Fruit fly (Drosophila melanogaster) whole organism, embryonic: ENCODE measurements around the gene JMJD4.

Experiments used
- Adf1 ChIP-seq: fragments of 200-800 bp; sonication (Bioruptor generic); IDR thresholded peaks from 2 replicates; pipeline ENCODE4 v1.3.6; 2022; ENCODE audit warnings: missing biosample characterization, missing genetic modification characterization
- Atf6 ChIP-seq: fragments of 200-800 bp; sonication (Bioruptor generic); IDR thresholded peaks from 2 replicates; pipeline ENCODE4 v1.3.6; 2022; ENCODE audit warnings: missing biosample characterization, missing genetic modification characterization
- CG10543 ChIP-seq: fragments of 200-800 bp; sonication (Bioruptor generic); optimal IDR thresholded peaks from 3 replicates; lab custom pipeline; 2017; ENCODE audit warnings: missing biosample characterization, mild to moderate bottlenecking, missing genetic modification characterization, moderate library complexity
- CG10959 ChIP-seq: fragments of 200-800 bp; sonication (Bioruptor generic); IDR thresholded peaks from 2 replicates; pipeline ENCODE4 v1.3.6; 2022; ENCODE audit warnings: missing biosample characterization, missing genetic modification characterization
- CG11504 ChIP-seq: fragments of 200-800 bp; sonication (Bioruptor generic); optimal IDR thresholded peaks from 3 replicates; lab custom pipeline; 2019; ENCODE audit warnings: missing biosample characterization, mild to moderate bottlenecking, missing genetic modification characterization, moderate library complexity
- CG12155 ChIP-seq: fragments of 200-800 bp; sonication (Bioruptor generic); optimal IDR thresholded peaks from 3 replicates; lab custom pipeline; 2016; ENCODE audit warnings: missing biosample characterization, missing genetic modification characterization
- CG12659 ChIP-seq: fragments of 200-800 bp; sonication (Bioruptor generic); optimal IDR thresholded peaks from 3 replicates; lab custom pipeline; 2017; ENCODE audit warnings: mild to moderate bottlenecking, missing biosample characterization, missing genetic modification reagents, missing genetic modification characterization
- CG13287 ChIP-seq: fragments of 200-800 bp; sonication (Bioruptor generic); IDR thresholded peaks from 2 replicates; pipeline ENCODE4 v1.3.6; 2022; ENCODE audit warnings: missing biosample characterization, missing genetic modification characterization; ENCODE audit not compliant: partially characterized antibody
- CG14860 ChIP-seq: fragments of 200-800 bp; sonication (Bioruptor generic); IDR thresholded peaks from 3 replicates; pipeline ENCODE4 v1.3.6; 2022; ENCODE audit warnings: missing biosample characterization, missing genetic modification characterization; ENCODE audit not compliant: partially characterized antibody
- CG17186 ChIP-seq: fragments of 200-800 bp; sonication (Bioruptor generic); optimal IDR thresholded peaks from 3 replicates; lab custom pipeline; 2017; ENCODE audit warnings: missing biosample characterization, missing genetic modification reagents, missing genetic modification characterization
- CG2202 ChIP-seq: fragments of 200-800 bp; sonication (Bioruptor generic); optimal IDR thresholded peaks from 2 replicates; lab custom pipeline; 2018; ENCODE audit warnings: missing biosample characterization, mild to moderate bottlenecking, missing genetic modification characterization
- CG2889 ChIP-seq: fragments of 200-800 bp; sonication (Bioruptor generic); IDR thresholded peaks from 3 replicates; pipeline ENCODE4 v1.3.6; 2022; ENCODE audit warnings: missing biosample characterization, missing genetic modification characterization
- CG4404 ChIP-seq: fragments of 200-800 bp; sonication (Bioruptor generic); IDR thresholded peaks from 2 replicates; pipeline ENCODE4 v1.3.6; 2022; ENCODE audit warnings: missing biosample characterization, missing genetic modification characterization
- CG4424 ChIP-seq: fragments of 200-800 bp; sonication (Bioruptor generic); optimal IDR thresholded peaks from 3 replicates; lab custom pipeline; 2016; ENCODE audit warnings: missing biosample characterization, missing genetic modification characterization
- CG4617 ChIP-seq: fragments of 200-800 bp; sonication (Bioruptor generic); optimal IDR thresholded peaks from 3 replicates; lab custom pipeline; 2016; ENCODE audit warnings: missing biosample characterization, missing genetic modification characterization, borderline replicate concordance
- CG6654 ChIP-seq: fragments of 200-800 bp; sonication (Bioruptor generic); optimal IDR thresholded peaks from 2 replicates; lab custom pipeline; 2017; ENCODE audit warnings: missing biosample characterization, mild to moderate bottlenecking, missing genetic modification characterization
- CG6689 ChIP-seq: fragments of 200-800 bp; sonication (Bioruptor generic); IDR thresholded peaks from 2 replicates; pipeline ENCODE4 v1.3.6; 2022; ENCODE audit warnings: missing biosample characterization, missing genetic modification characterization
- CG6791 ChIP-seq: fragments of 200-800 bp; sonication (Bioruptor generic); IDR thresholded peaks from 3 replicates; pipeline ENCODE4 v1.3.6; 2022; ENCODE audit warnings: missing biosample characterization, missing genetic modification characterization; ENCODE audit not compliant: partially characterized antibody
- CG7556 ChIP-seq: fragments of 200-800 bp; sonication (Bioruptor generic); optimal IDR thresholded peaks from 2 replicates; lab custom pipeline; 2017; ENCODE audit warnings: missing biosample characterization, mild to moderate bottlenecking, missing genetic modification characterization
- CrebB ChIP-seq: fragments of 200-800 bp; sonication (Bioruptor generic); optimal IDR thresholded peaks from 3 replicates; lab custom pipeline; 2018; ENCODE audit warnings: missing biosample characterization, mild to moderate bottlenecking, missing genetic modification characterization
- Doc2 ChIP-seq: fragments of 200-800 bp; sonication (Bioruptor generic); IDR thresholded peaks from 2 replicates; pipeline ENCODE4 v1.3.6; 2022; ENCODE audit warnings: missing biosample characterization, missing genetic modification characterization
- Gsc ChIP-seq: fragments of 200-800 bp; sonication (Bioruptor generic); IDR thresholded peaks from 2 replicates; pipeline ENCODE4 v1.3.6; 2022; ENCODE audit warnings: missing biosample characterization, missing genetic modification characterization
- HLHmδ ChIP-seq: fragments of 200-800 bp; sonication (Bioruptor generic); optimal IDR thresholded peaks from 2 replicates; lab custom pipeline; 2018; ENCODE audit warnings: missing biosample characterization, mild to moderate bottlenecking, missing genetic modification characterization, moderate library complexity
- Hey ChIP-seq: fragments of 200-800 bp; sonication (Bioruptor generic); optimal IDR thresholded peaks from 3 replicates; lab custom pipeline; 2018; ENCODE audit warnings: missing biosample characterization, mild to moderate bottlenecking, missing genetic modification characterization
- Kr ChIP-seq: fragments of 200-800 bp; sonication (Bioruptor generic); optimal IDR thresholded peaks from 2 replicates; lab custom pipeline; 2017; ENCODE audit warnings: missing biosample characterization, mild to moderate bottlenecking, missing genetic modification characterization
- Max ChIP-seq: fragments of 200-800 bp; sonication (Bioruptor generic); optimal IDR thresholded peaks from 2 replicates; lab custom pipeline; 2016; ENCODE audit warnings: missing biosample characterization, mild to moderate bottlenecking, missing genetic modification characterization
- Myb ChIP-seq: fragments of 200-800 bp; sonication (Bioruptor generic); optimal IDR thresholded peaks from 2 replicates; lab custom pipeline; 2016; ENCODE audit warnings: missing biosample characterization, missing genetic modification characterization
- Nf-YA ChIP-seq: fragments of 200-800 bp; sonication (Bioruptor generic); IDR thresholded peaks from 2 replicates; pipeline ENCODE4 v1.3.6; 2022; ENCODE audit warnings: missing biosample characterization, missing genetic modification characterization
- NfI ChIP-seq: fragments of 200-800 bp; sonication (Bioruptor generic); optimal IDR thresholded peaks from 3 replicates; lab custom pipeline; 2018; ENCODE audit warnings: missing biosample characterization, mild to moderate bottlenecking, missing genetic modification characterization, moderate library complexity
- PHDP ChIP-seq: fragments of 200-800 bp; sonication (Bioruptor generic); optimal IDR thresholded peaks from 3 replicates; lab custom pipeline; 2018; ENCODE audit warnings: missing biosample characterization, mild to moderate bottlenecking, missing genetic modification characterization, moderate library complexity
- Spps ChIP-seq: fragments of 200-800 bp; sonication (Bioruptor generic); optimal IDR thresholded peaks from 2 replicates; lab custom pipeline; 2018; ENCODE audit warnings: missing biosample characterization, mild to moderate bottlenecking, missing genetic modification characterization
- Tbp ChIP-seq: fragments of >200 bp; optimal IDR thresholded peaks from 2 replicates; lab custom pipeline; 2018; ENCODE audit warnings: missing biosample characterization, missing genetic modification characterization
- bowl ChIP-seq: fragments of 200-800 bp; sonication (Bioruptor generic); IDR thresholded peaks from 2 replicates; pipeline ENCODE4 v1.3.6; 2022; ENCODE audit warnings: missing biosample characterization, missing genetic modification characterization
- caup ChIP-seq: fragments of 200-800 bp; sonication (Bioruptor generic); optimal IDR thresholded peaks from 3 replicates; lab custom pipeline; 2017; ENCODE audit warnings: missing biosample characterization, mild to moderate bottlenecking, missing genetic modification characterization, moderate library complexity; ENCODE audit not compliant: severe bottlenecking
- corto ChIP-seq: fragments of 200-800 bp; sonication (Bioruptor generic); optimal IDR thresholded peaks from 2 replicates; lab custom pipeline; 2016; ENCODE audit warnings: missing biosample characterization, mild to moderate bottlenecking, missing genetic modification characterization, moderate library complexity
- crc ChIP-seq: fragments of 200-800 bp; sonication (Bioruptor generic); optimal IDR thresholded peaks from 2 replicates; lab custom pipeline; 2016; ENCODE audit warnings: missing biosample characterization, missing genetic modification characterization
- emc ChIP-seq: fragments of 200-800 bp; sonication (Bioruptor generic); optimal IDR thresholded peaks from 2 replicates; lab custom pipeline; 2016; ENCODE audit warnings: missing biosample characterization, missing genetic modification characterization
- fu2 ChIP-seq: fragments of 200-800 bp; sonication (Bioruptor generic); optimal IDR thresholded peaks from 2 replicates; lab custom pipeline; 2016; ENCODE audit warnings: missing biosample characterization, missing genetic modification characterization
- grn ChIP-seq: fragments of 200-800 bp; sonication (Bioruptor generic); optimal IDR thresholded peaks from 3 replicates; lab custom pipeline; 2017; ENCODE audit warnings: missing biosample characterization, missing genetic modification characterization
- ind ChIP-seq: fragments of 200-800 bp; sonication (Bioruptor generic); optimal IDR thresholded peaks from 3 replicates; lab custom pipeline; 2016; ENCODE audit warnings: missing biosample characterization, missing genetic modification characterization
- klu ChIP-seq: fragments of 200-800 bp; sonication (Bioruptor generic); IDR thresholded peaks from 2 replicates; pipeline ENCODE4 v1.3.6; 2022; ENCODE audit warnings: missing biosample characterization, missing genetic modification characterization
- lilli ChIP-seq: fragments of 200-800 bp; sonication (Bioruptor generic); optimal IDR thresholded peaks from 3 replicates; lab custom pipeline; 2016; ENCODE audit warnings: missing biosample characterization, missing genetic modification characterization
- luna ChIP-seq: fragments of 200-800 bp; sonication (Bioruptor generic); optimal IDR thresholded peaks from 2 replicates; lab custom pipeline; 2016; ENCODE audit warnings: missing biosample characterization, missing genetic modification characterization
- pan ChIP-seq, 4 experiments: fragments of >200 bp in 3 of 4; fragments of 200-800 bp in 1 of 4; sonication (Bioruptor generic) in 1 of 4; optimal IDR thresholded peaks in 3 of 4; IDR thresholded peaks in 1 of 4; 2 replicates each; pipeline versions ENCODE4 v1.3.6 to Lab custom; 2017 to 2022; ENCODE audit warnings: missing biosample characterization in 2 of 4, missing genetic modification characterization in 2 of 4, mixed read lengths in 1 of 4
- pb ChIP-seq: fragments of 200-800 bp; sonication (Bioruptor generic); optimal IDR thresholded peaks from 3 replicates; lab custom pipeline; 2016; ENCODE audit warnings: missing biosample characterization, missing genetic modification characterization
- peb ChIP-seq: fragments of 200-800 bp; sonication (Bioruptor generic); IDR thresholded peaks from 2 replicates; pipeline ENCODE4 v1.3.6; 2022; ENCODE audit warnings: missing biosample characterization, missing genetic modification characterization
- pnt ChIP-seq: fragments of 200-800 bp; sonication (Bioruptor generic); optimal IDR thresholded peaks from 3 replicates; lab custom pipeline; 2016; ENCODE audit warnings: missing biosample characterization, missing genetic modification characterization
- tio ChIP-seq: fragments of 200-800 bp; sonication (Bioruptor generic); optimal IDR thresholded peaks from 2 replicates; lab custom pipeline; 2017; ENCODE audit warnings: missing biosample characterization, missing genetic modification characterization, inconsistent platforms

JMJD4 gene

DNA sequence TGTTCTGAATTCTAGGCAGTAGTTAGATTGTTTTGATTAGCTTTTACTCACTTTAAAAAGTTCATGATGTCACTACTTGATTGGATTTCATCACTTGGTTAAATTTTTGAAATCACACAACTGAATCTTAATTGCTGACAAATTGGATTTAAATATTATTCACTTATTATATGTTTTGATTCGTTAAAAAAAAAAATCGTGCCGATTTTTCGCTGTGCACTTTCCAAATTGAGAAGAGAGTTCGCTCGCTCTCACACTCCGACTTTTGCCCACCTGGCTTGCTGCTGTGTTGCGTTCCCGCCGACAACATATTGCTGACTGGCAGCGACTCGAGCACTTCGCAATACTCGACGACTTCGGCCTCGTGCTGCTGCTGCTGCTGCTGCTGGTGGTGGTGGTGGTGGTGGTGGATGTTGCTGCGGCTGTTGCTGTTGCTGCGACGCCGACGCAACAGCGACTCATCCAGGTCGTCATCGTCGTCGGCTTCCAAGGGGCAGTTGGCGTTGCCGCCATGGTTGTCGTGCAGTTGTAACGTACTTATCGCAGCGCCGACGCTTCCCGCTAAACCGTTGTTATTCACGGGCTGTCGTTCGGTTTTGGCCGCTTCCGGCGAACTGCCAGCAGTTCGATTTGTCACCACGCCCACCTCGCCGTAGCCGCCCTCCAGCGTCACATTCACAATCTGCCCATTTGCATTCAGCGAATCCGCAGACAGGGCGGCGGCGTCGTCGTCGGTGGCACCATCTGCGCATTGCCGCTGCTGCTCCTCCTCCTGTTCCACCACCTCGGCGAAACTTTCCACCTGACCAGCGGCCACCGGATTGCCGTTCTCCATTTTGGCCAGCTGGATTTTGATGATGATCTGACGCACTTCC lies 17.4 kb downstream of the JMJD4 start (continued):
- TF ChIP-seq emc (GFP tag; lab: Kevin White, UChicago) (peak; percentile 10), Nf-YA (no peak), CG17186 (GFP tag; lab: Kevin White, UChicago) (no peak), HLHmδ (peak; percentile 87), tio (GFP tag; lab: Kevin White, UChicago) (no peak), PHDP (peak; percentile 68), corto (GFP tag; lab: Kevin White, UChicago) (no peak), CG7556 (peak; percentile 79), CG4617 (GFP tag; lab: Kevin White, UChicago) (peak; percentile 4), CG14860 (GFP tag; lab: Robert Waterston, UW) (no peak), pan (optimal IDR thresholded peaks at IDR 0.05; lab: Kevin White, UChicago) (no peak), pan (GFP tag; optimal IDR thresholded peaks at IDR 0.05 in 1 of 2, IDR thresholded peaks at IDR 0.05 in 1 of 2) (peak in 1 of 2 experiments; percentile 61), Spps (tag; lab: Kevin White, UChicago) (no peak), Kr (no peak), pnt (peak; percentile 16), CG6689 (GFP tag; lab: Robert Waterston, UW) (peak; percentile 45), bowl (GFP tag; lab: Robert Waterston, UW) (no peak), CG6654 (GFP tag; lab: Kevin White, UChicago) (peak; percentile 43), Doc2 (GFP tag; lab: Robert Waterston, UW) (no peak), CG4424 (peak; percentile 70), fu2 (peak; percentile 54), lilli (GFP tag; lab: Kevin White, UChicago) (peak; percentile 72), CG2202 (peak; percentile 8), CG10543 (GFP tag; lab: Kevin White, UChicago) (peak; percentile 68), CG12155 (GFP tag; lab: Kevin White, UChicago) (peak; percentile 65), CG12659 (peak; percentile 68), CG6791 (GFP tag; lab: Robert Waterston, UW) (no peak), Gsc (GFP tag; lab: Robert Waterston, UW) (no peak), grn (GFP tag; lab: Kevin White, UChicago) (peak; percentile 0), klu (GFP tag; lab: Robert Waterston, UW) (peak; percentile 29; the same call in 1 of the 2 replicates), CG2889 (0 out of 3 replicates have a peak, but pooled peaks have one; percentile 30), peb (GFP tag; lab: Robert Waterston, UW) (no peak), pb (GFP tag; lab: Kevin White, UChicago) (no peak), CG11504 (tag; lab: Kevin White, UChicago) (peak; percentile 97), crc (GFP tag; lab: Kevin White, UChicago) (peak; percentile 14), caup (GFP tag; lab: Kevin White, UChicago) (peak; percentile 49), luna (no peak), Adf1 (GFP tag; lab: Robert Waterston, UW) (peak; percentile 95), CG10959 (GFP tag; lab: Robert Waterston, UW) (no peak), Max (no peak), CG4404 (GFP tag; lab: Robert Waterston, UW) (peak; percentile 18; the same call in 1 of the 2 replicates), CG13287 (GFP tag; lab: Robert Waterston, UW) (no peak; the same call in none of the 2 replicates), CrebB (tag; lab: Kevin White, UChicago) (no peak), NfI (peak; percentile 65), ind (GFP tag; lab: Kevin White, UChicago) (peak; percentile 70), Atf6 (GFP tag; lab: Robert Waterston, UW) (peak; percentile 57), Tbp (GFP tag; lab: Kevin White, UChicago) (no peak), Myb (peak; percentile 31), Hey (tag; lab: Kevin White, UChicago) (peak; percentile 9)
